Fruit fly (Drosophila melanogaster): ENCODE data around the gene Sgs7.

Sgs7 gene

dm6 chr3L:11484483-11484882 is 25.2 kb upstream of the Sgs7 start (continued):
- TF ChIP-seq CG6808 (GFP tag; optimal IDR thresholded peaks at IDR 0.05) (no peak), CG1621 (tag; optimal IDR thresholded peaks at IDR 0.05) (no peak), CG6276 (GFP tag; optimal IDR thresholded peaks at IDR 0.05) (no peak), CG32006 (GFP tag; optimal IDR thresholded peaks at IDR 0.05) (peak; percentile 19), Gug (GFP tag; IDR thresholded peaks at IDR 0.05) (no peak), fd85E (GFP tag; optimal IDR thresholded peaks at IDR 0.05) (no peak)

DNA sequence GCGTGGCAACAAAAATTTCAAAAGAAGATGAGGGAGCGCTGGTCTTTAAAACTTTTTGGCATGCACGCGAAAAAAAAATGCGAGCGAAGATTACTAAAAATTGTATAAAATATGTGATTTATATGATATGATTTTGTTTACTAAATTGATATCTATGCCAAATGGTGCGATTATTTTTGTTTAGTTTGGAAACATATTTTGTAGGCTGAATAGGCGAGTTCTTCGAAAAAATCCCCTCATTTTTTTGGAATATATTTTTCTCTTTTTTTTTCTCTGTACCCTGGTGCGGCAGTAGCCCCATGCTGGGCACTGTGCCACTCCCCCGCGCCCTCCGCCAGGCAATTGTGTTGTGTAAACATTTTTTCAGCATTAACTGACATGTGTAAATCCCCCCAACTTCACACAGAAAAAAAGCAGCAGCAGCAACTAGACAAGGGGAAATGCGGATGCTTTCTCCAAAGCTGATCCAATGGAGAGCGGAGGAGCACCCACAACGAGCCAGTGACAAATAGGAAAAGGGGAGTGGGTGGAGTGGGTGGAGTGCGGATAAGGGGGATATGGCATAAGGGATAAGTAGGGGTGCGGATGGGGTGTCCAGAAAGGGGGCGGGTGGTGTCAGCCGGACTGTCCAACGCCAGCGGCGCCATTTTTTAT is 23.6 kb upstream of the Sgs7 start:
- TF ChIP-seq CG6276 (GFP tag; optimal IDR thresholded peaks at IDR 0.05) (no peak), dac (GFP tag; optimal IDR thresholded peaks at IDR 0.05) (no peak), CG31627 (GFP tag; optimal IDR thresholded peaks at IDR 0.05) (peak; percentile 21), CG11294 (GFP tag; IDR thresholded peaks at IDR 0.05) (no peak), fd85E (GFP tag; optimal IDR thresholded peaks at IDR 0.05) (no peak), OdsH (GFP tag; optimal IDR thresholded peaks at IDR 0.05) (peak; percentile 41), cyc (GFP tag; optimal IDR thresholded peaks at IDR 0.05) (no peak), CG6792 (GFP tag; optimal IDR thresholded peaks at IDR 0.05) (peak; percentile 10), CG8119 (GFP tag; IDR thresholded peaks at IDR 0.05) (peak; percentile 28; the same call in 1 of the 3 replicates), CG11762 (GFP tag; optimal IDR thresholded peaks at IDR 0.05; ENCODE audit: insufficient read depth) (no peak), eg (GFP tag; IDR thresholded peaks at IDR 0.05) (no peak), CG3032 (tag; optimal IDR thresholded peaks at IDR 0.05) (no peak), Hr39 (GFP tag; optimal IDR thresholded peaks at IDR 0.05) (peak; percentile 22), Eip75B (GFP tag; optimal IDR thresholded peaks at IDR 0.05) (peak; percentile 12), spab (GFP tag; optimal IDR thresholded peaks at IDR 0.05) (no peak), vri (GFP tag; optimal IDR thresholded peaks at IDR 0.05) (no peak), Hr4 (GFP tag; optimal IDR thresholded peaks at IDR 0.05) (peak; percentile 39), Ets21C (GFP tag; optimal IDR thresholded peaks at IDR 0.05) (no peak), Eip78C (GFP tag) (peak; percentile 78), acj6 (GFP tag; optimal IDR thresholded peaks at IDR 0.05) (peak; percentile 42), salr (GFP tag; optimal IDR thresholded peaks at IDR 0.05) (peak in 1 of 2 experiments; percentile 14), CG3919 (GFP tag; optimal IDR thresholded peaks at IDR 0.05) (no peak), CG6808 (GFP tag; optimal IDR thresholded peaks at IDR 0.05) (no peak), CG4318 (GFP tag; optimal IDR thresholded peaks at IDR 0.05) (peak; percentile 9), Sox102F (GFP tag; optimal IDR thresholded peaks at IDR 0.05) (no peak), fkh (GFP tag; optimal IDR thresholded peaks at IDR 0.05) (no peak), achi (GFP tag; optimal IDR thresholded peaks at IDR 0.05) (peak; percentile 27), Ets96B (tag; optimal IDR thresholded peaks at IDR 0.05) (peak; percentile 2), net (GFP tag; optimal IDR thresholded peaks at IDR 0.05) (no peak), Sox14 (GFP tag; optimal IDR thresholded peaks at IDR 0.05) (no peak), CG1621 (tag; optimal IDR thresholded peaks at IDR 0.05) (no peak), CG8319 (GFP tag; optimal IDR thresholded peaks at IDR 0.05) (peak; percentile 11), pdm3 (GFP tag; optimal IDR thresholded peaks at IDR 0.05) (peak; percentile 12), CG6854 (GFP tag; optimal IDR thresholded peaks at IDR 0.05) (no peak), CG10631 (GFP tag; optimal IDR thresholded peaks at IDR 0.05) (peak; percentile 4), CG34406 (GFP tag; optimal IDR thresholded peaks at IDR 0.05) (peak; percentile 4), CG16779 (tag; optimal IDR thresholded peaks at IDR 0.05) (no peak), CG15336 (GFP tag; IDR thresholded peaks at IDR 0.05) (peak; percentile 53), Eip93F (GFP tag; optimal IDR thresholded peaks at IDR 0.05) (no peak), Met (GFP tag; optimal IDR thresholded peaks at IDR 0.05) (peak; percentile 47), Blimp-1 (GFP tag; optimal IDR thresholded peaks at IDR 0.05) (no peak), CG10669 (GFP tag; optimal IDR thresholded peaks at IDR 0.05) (peak; percentile 12), fd59A (GFP tag; optimal IDR thresholded peaks at IDR 0.05) (no peak), ss (GFP tag; optimal IDR thresholded peaks at IDR 0.05) (no peak), CG9139 (GFP tag; optimal IDR thresholded peaks at IDR 0.05) (no peak), Hr38 (GFP tag; optimal IDR thresholded peaks at IDR 0.05) (no peak), CG6163 (GFP tag; IDR thresholded peaks at IDR 0.05) (peak; percentile 34; the same call in 1 of the 3 replicates)
